Worm (Caenorhabditis elegans): Measurements from ENCODE around the gene nhr-118.

- TF ChIP-seq lin-13 (tag; optimal IDR thresholded peaks at IDR 0.05) (no peak), blmp-1 (tag; optimal IDR thresholded peaks at IDR 0.05) (no peak), nhr-237 (tag; optimal IDR thresholded peaks at IDR 0.05) (no peak), ztf-11 (tag; optimal IDR thresholded peaks at IDR 0.05) (no peak), pha-4 (tag; optimal IDR thresholded peaks at IDR 0.05) (no peak), unc-62 (GFP tag; optimal IDR thresholded peaks at IDR 0.05) (no peak)
Measured at ce11 chrV:4374625-4375024, 33.0 kb upstream of the nhr-118 start, which contains the start of gene neg-1.

Data from whole organism, mixed stage, embryonic.